Worm (Caenorhabditis elegans) whole organism, L4 larva: ENCODE measurements around the gene qns-1.

Source experiments
- Y105C5A.15 ChIP-seq: fragments of 200-800 bp; sonication (Bioruptor generic); IDR thresholded peaks from 2 replicates; pipeline ENCODE4 v1.3.6; 2022; ENCODE audit warnings: missing genetic modification characterization, missing compliant biosample characterization
- ama-1 ChIP-seq: fragments of 150-350 bp; optimal IDR thresholded peaks from 2 replicates; lab custom pipeline; 2014; ENCODE audit warnings: inconsistent platforms, mixed read lengths
- lin-15B ChIP-seq: fragments of 150-350 bp; sonication (generic microtip); optimal IDR thresholded peaks from 3 replicates; lab custom pipeline; 2014; ENCODE audit warnings: missing biosample characterization, missing genetic modification characterization
- pha-4 ChIP-seq, 2 experiments: fragments of 150-350 bp in 1 of 2; fragments of 200-800 bp in 1 of 2; sonication (Bioruptor generic) in 1 of 2; IDR thresholded peaks in 1 of 2; optimal IDR thresholded peaks in 1 of 2; 2 replicates each; pipeline versions ENCODE4 v1.3.6 to Lab custom; 2014 to 2022; ENCODE audit warnings: missing genetic modification characterization in 2 of 2, missing genetic modification reagents in 2 of 2, missing biosample characterization in 1 of 2, missing compliant biosample characterization in 1 of 2
- saeg-2 ChIP-seq: fragments of 200-800 bp; sonication (Bioruptor generic); IDR thresholded peaks from 2 replicates; pipeline ENCODE4 v1.3.6; 2022; ENCODE audit warnings: missing genetic modification reagents, missing genetic modification characterization, missing compliant biosample characterization
- snpc-4 ChIP-seq: fragments of 150-350 bp; optimal IDR thresholded peaks from 2 replicates; lab custom pipeline; 2014; ENCODE audit warnings: missing biosample characterization, missing genetic modification characterization

ce11 chrIV:10250577-10251075 is 31.5 kb upstream of the qns-1 start, which contains the start of gene daf-14:
- TF ChIP-seq Y105C5A.15 (GFP tag; lab: Robert Waterston, UW) (no peak), pha-4 (GFP tag; IDR thresholded peaks at IDR 0.05; lab: Robert Waterston, UW) (no peak), pha-4 (tag; optimal IDR thresholded peaks at IDR 0.05; lab: Kevin White, UChicago) (no peak), lin-15B (tag; lab: Kevin White, UChicago) (no peak), ama-1 (no peak), snpc-4 (tag; lab: Kevin White, UChicago) (no peak), saeg-2 (GFP tag; lab: Robert Waterston, UW) (no peak)
